Fruit fly (Drosophila melanogaster) whole organism, pupa: Measurements from ENCODE around the gene CG8372.

Experiments
- CG10348 ChIP-seq: fragments of 200-800 bp; sonication (Bioruptor generic); IDR thresholded peaks from 2 replicates; pipeline ENCODE4 v1.3.6; 2022; ENCODE audit warnings: missing biosample characterization, missing genetic modification characterization
- CG13204 ChIP-seq: fragments of 200-800 bp; sonication (Bioruptor generic); optimal IDR thresholded peaks from 2 replicates; lab custom pipeline; 2018; ENCODE audit warnings: missing biosample characterization, mild to moderate bottlenecking, missing genetic modification characterization, moderate library complexity
- CG14655 ChIP-seq: fragments of 200-800 bp; sonication (Bioruptor generic); optimal IDR thresholded peaks from 3 replicates; lab custom pipeline; 2017; ENCODE audit warnings: mild to moderate bottlenecking, missing biosample characterization, missing genetic modification reagents, missing genetic modification characterization
- CG15710 ChIP-seq: fragments of 200-800 bp; sonication (Bioruptor generic); optimal IDR thresholded peaks from 2 replicates; lab custom pipeline; 2018; ENCODE audit warnings: missing biosample characterization, mild to moderate bottlenecking, missing genetic modification characterization, moderate library complexity
- CG17806 ChIP-seq: fragments of 200-800 bp; sonication (Bioruptor generic); optimal IDR thresholded peaks from 2 replicates; lab custom pipeline; 2018; ENCODE audit warnings: missing biosample characterization, mild to moderate bottlenecking, missing genetic modification characterization, moderate library complexity
- CG8159 ChIP-seq: fragments of 200-800 bp; sonication (Bioruptor generic); optimal IDR thresholded peaks from 3 replicates; lab custom pipeline; 2018; ENCODE audit warnings: missing biosample characterization, mild to moderate bottlenecking, missing genetic modification characterization, moderate library complexity
- CG8301 ChIP-seq: fragments of 200-800 bp; sonication (Bioruptor generic); optimal IDR thresholded peaks from 2 replicates; lab custom pipeline; 2018; ENCODE audit warnings: missing biosample characterization, mild to moderate bottlenecking, missing genetic modification characterization
- CG9948 ChIP-seq: fragments of 200-800 bp; sonication (Bioruptor generic); optimal IDR thresholded peaks from 2 replicates; lab custom pipeline; 2018; ENCODE audit warnings: missing biosample characterization, mild to moderate bottlenecking, missing genetic modification characterization, moderate library complexity
- D1 ChIP-seq: fragments of 200-800 bp; sonication (Bioruptor generic); optimal IDR thresholded peaks from 2 replicates; lab custom pipeline; 2018; ENCODE audit warnings: missing biosample characterization, mild to moderate bottlenecking, missing genetic modification characterization, moderate library complexity
- EcR ChIP-seq: fragments of 200-800 bp; sonication (Bioruptor generic); optimal IDR thresholded peaks from 3 replicates; lab custom pipeline; 2019; ENCODE audit warnings: missing biosample characterization, missing genetic modification characterization, mild to moderate bottlenecking, moderate library complexity, missing genetic modification reagents
- Ets98B ChIP-seq: fragments of 200-800 bp; sonication (Bioruptor generic); IDR thresholded peaks from 2 replicates; pipeline ENCODE4 v1.3.6; 2022; ENCODE audit warnings: missing biosample characterization, missing genetic modification characterization
- Snoo ChIP-seq: fragments of 200-800 bp; sonication (Bioruptor generic); optimal IDR thresholded peaks from 3 replicates; lab custom pipeline; 2017; ENCODE audit warnings: missing biosample characterization, mild to moderate bottlenecking, missing genetic modification characterization, inconsistent platforms
- fd96Ca ChIP-seq: fragments of 200-800 bp; sonication (Bioruptor generic); IDR thresholded peaks from 3 replicates; pipeline ENCODE4 v1.3.6; 2022; ENCODE audit warnings: missing biosample characterization, missing genetic modification characterization
- rn ChIP-seq: fragments of 200-800 bp; sonication (Bioruptor generic); IDR thresholded peaks from 2 replicates; pipeline ENCODE4 v1.3.6; 2022; ENCODE audit warnings: missing biosample characterization, missing genetic modification characterization

dm6 chr2L:8213987-8214386 lies 1.3 kb upstream of the CG8372 start, which contains the start of gene CG8353:
- TF ChIP-seq CG15710 (tag; lab: Kevin White, UChicago) (no peak), fd96Ca (GFP tag; lab: Robert Waterston, UW) (no peak), CG14655 (GFP tag; lab: Kevin White, UChicago) (no peak), CG8301 (tag; lab: Kevin White, UChicago) (no peak), EcR (no peak), Snoo (tag; lab: Kevin White, UChicago) (no peak), CG17806 (tag; lab: Kevin White, UChicago) (no peak), rn (GFP tag; lab: Robert Waterston, UW) (no peak), D1 (tag; lab: Kevin White, UChicago) (no peak), CG8159 (tag; lab: Kevin White, UChicago) (no peak), CG10348 (no peak), CG9948 (tag; lab: Kevin White, UChicago) (no peak), CG13204 (no peak), Ets98B (GFP tag; lab: Robert Waterston, UW) (no peak)
